Fruit fly (Drosophila melanogaster): ENCODE measurements around the gene CecA2.

The CecA2 gene

dm6 chr3R:30208766-30209484 is 3.0 kb upstream of the CecA2 start, which contains the start of gene RpS7 (continued):
- peak; percentile 28; the same call in 1 of the 2 replicates for TF ChIP-seq CG4404 (GFP tag; IDR thresholded peaks at IDR 0.05)
- TF ChIP-seq Hey (tag; optimal IDR thresholded peaks at IDR 0.05): peak; percentile 74
- TF ChIP-seq mld (GFP tag; IDR thresholded peaks at IDR 0.05; ENCODE audit: partially characterized antibody): peak; percentile 89
- no peak for TF ChIP-seq vfl (GFP tag; optimal IDR thresholded peaks at IDR 0.05)
- peak; percentile 87 for TF ChIP-seq bcd (GFP tag; optimal IDR thresholded peaks at IDR 0.05)
- peak; percentile 53 for TF ChIP-seq gfzf (GFP tag; optimal IDR thresholded peaks at IDR 0.05)
- TF ChIP-seq Taf1 (GFP tag; IDR thresholded peaks at IDR 0.05): no peak; the same call in 1 of the 2 replicates
- peak; percentile 49 for TF ChIP-seq CG10147 (GFP tag; optimal IDR thresholded peaks at IDR 0.05)
- TF ChIP-seq CG4328 (GFP tag; optimal IDR thresholded peaks at IDR 0.05): peak; percentile 76
- peak; percentile 25 for TF ChIP-seq mam (GFP tag; optimal IDR thresholded peaks at IDR 0.05)
- peak; percentile 90 for TF ChIP-seq CG17568 (GFP tag; optimal IDR thresholded peaks at IDR 0.05)
- TF ChIP-seq CG6791 (GFP tag; IDR thresholded peaks at IDR 0.05; ENCODE audit: partially characterized antibody): peak; percentile 94
- peak; percentile 75 for TF ChIP-seq scrt (GFP tag; optimal IDR thresholded peaks at IDR 0.05)
- peak; percentile 84 for TF ChIP-seq kah (GFP tag; optimal IDR thresholded peaks at IDR 0.05)
- no peak for TF ChIP-seq hth (optimal IDR thresholded peaks at IDR 0.05)
- TF ChIP-seq dpn (GFP tag; optimal IDR thresholded peaks at IDR 0.05): peak; percentile 26 to 27
- TF ChIP-seq br (optimal IDR thresholded peaks at IDR 0.05): no peak
- TF ChIP-seq CG16813 (GFP tag; IDR thresholded peaks at IDR 0.05; ENCODE audit: partially characterized antibody): peak; percentile 98
- peak; percentile 88 for TF ChIP-seq zfh1 (GFP tag; IDR thresholded peaks at IDR 0.05)
- peak; percentile 78 for TF ChIP-seq schlank (tag; optimal IDR thresholded peaks at IDR 0.05)
- TF ChIP-seq repo (GFP tag; optimal IDR thresholded peaks at IDR 0.05): peak; percentile 6
- TF ChIP-seq ssp (GFP tag; IDR thresholded peaks at IDR 0.05): peak; percentile 39; the same call in 1 of the 2 replicates
- no peak for TF ChIP-seq CG17612 (GFP tag; IDR thresholded peaks at IDR 0.05)
- TF ChIP-seq CG7745 (tag; optimal IDR thresholded peaks at IDR 0.05): no peak
- TF ChIP-seq crp (GFP tag; optimal IDR thresholded peaks at IDR 0.05): peak in 1 of 2 experiments; percentile 35
- TF ChIP-seq onecut (GFP tag; IDR thresholded peaks at IDR 0.05): peak; percentile 80
- peak; percentile 76 for TF ChIP-seq salm (tag; optimal IDR thresholded peaks at IDR 0.05)
- no peak for TF ChIP-seq CG14667 (GFP tag; IDR thresholded peaks at IDR 0.05)
- TF ChIP-seq tna (GFP tag; IDR thresholded peaks at IDR 0.05; ENCODE audit: partially characterized antibody): peak; percentile 93
- TF ChIP-seq CG10543 (GFP tag; optimal IDR thresholded peaks at IDR 0.05): peak; percentile 88
- peak; percentile 27 for TF ChIP-seq Sry-β (GFP tag; optimal IDR thresholded peaks at IDR 0.05)
- peak; percentile 54 for TF ChIP-seq pzg (GFP tag; optimal IDR thresholded peaks at IDR 0.05)
- TF ChIP-seq Rfx (GFP tag; IDR thresholded peaks at IDR 0.05): peak; percentile 84
- TF ChIP-seq CG16779 (GFP tag; IDR thresholded peaks at IDR 0.05): peak; percentile 53; the same call in 1 of the 2 replicates
- peak; percentile 45 for TF ChIP-seq chn (GFP tag; optimal IDR thresholded peaks at IDR 0.05)
- peak; percentile 73 for TF ChIP-seq CG15514 (GFP tag; optimal IDR thresholded peaks at IDR 0.05)
- peak; percentile 27 for TF ChIP-seq CG8290 (GFP tag; optimal IDR thresholded peaks at IDR 0.05)
- peak; percentile 8 to 79 for TF ChIP-seq CG8290 (tag; optimal IDR thresholded peaks at IDR 0.05)
- TF ChIP-seq croc (GFP tag; conservative IDR thresholded peaks at IDR 0.05): peak; percentile 62; the same call in 2 of the 3 replicates
- TF ChIP-seq CG2889 (GFP tag; IDR thresholded peaks at IDR 0.05): no peak
- TF ChIP-seq fd96Cb (tag; optimal IDR thresholded peaks at IDR 0.05): peak; percentile 8
- no peak for TF ChIP-seq dan (GFP tag; IDR thresholded peaks at IDR 0.05)
- TF ChIP-seq hb (GFP tag; IDR thresholded peaks at IDR 0.05; ENCODE audit: partially characterized antibody): peak; percentile 98
- peak; percentile 31 for TF ChIP-seq HmgZ (tag; optimal IDR thresholded peaks at IDR 0.05)
- peak; percentile 41 for TF ChIP-seq CG11398 (GFP tag; optimal IDR thresholded peaks at IDR 0.05)
- peak; percentile 52 for TF ChIP-seq Spps (tag; optimal IDR thresholded peaks at IDR 0.05)
- peak; percentile 87 for TF ChIP-seq HHEX (GFP tag; optimal IDR thresholded peaks at IDR 0.05)
- TF ChIP-seq CG34224 (GFP tag; IDR thresholded peaks at IDR 0.05; ENCODE audit: partially characterized antibody): peak; percentile 97
- peak; percentile 92 for TF ChIP-seq CG2116 (GFP tag; optimal IDR thresholded peaks at IDR 0.05)

Measured in whole organism, embryonic.